Fruit fly (Drosophila melanogaster) whole organism, embryonic: Measurements from ENCODE around the gene Pak.

Experiments
- ATbp ChIP-seq: fragments of 200-800 bp; sonication (Bioruptor generic); optimal IDR thresholded peaks from 2 replicates; lab custom pipeline; 2017; ENCODE audit warnings: missing biosample characterization, mild to moderate bottlenecking, missing genetic modification characterization, missing genetic modification reagents
- B-H1 ChIP-seq: fragments of 200-800 bp; sonication (Bioruptor generic); IDR thresholded peaks from 3 replicates; pipeline ENCODE4 v1.3.6; 2022; ENCODE audit warnings: missing biosample characterization, missing genetic modification characterization
- Bteb2 ChIP-seq: fragments of 200-800 bp; sonication (Bioruptor generic); optimal IDR thresholded peaks from 2 replicates; lab custom pipeline; 2016; ENCODE audit warnings: missing biosample characterization, missing genetic modification characterization
- CG11247 ChIP-seq: fragments of 200-800 bp; sonication (Bioruptor generic); IDR thresholded peaks from 2 replicates; pipeline ENCODE4 v1.3.6; 2022; ENCODE audit warnings: missing biosample characterization, missing genetic modification characterization
- CG11695 ChIP-seq: fragments of 200-800 bp; sonication (Bioruptor generic); IDR thresholded peaks from 3 replicates; pipeline ENCODE4 v1.3.6; 2022; ENCODE audit warnings: missing biosample characterization, missing genetic modification characterization
- CG13287 ChIP-seq: fragments of 200-800 bp; sonication (Bioruptor generic); IDR thresholded peaks from 2 replicates; pipeline ENCODE4 v1.3.6; 2022; ENCODE audit warnings: missing biosample characterization, missing genetic modification characterization; ENCODE audit not compliant: partially characterized antibody
- CG13624 ChIP-seq: fragments of 200-800 bp; sonication (Bioruptor generic); optimal IDR thresholded peaks from 2 replicates; lab custom pipeline; 2016; ENCODE audit warnings: missing biosample characterization, missing genetic modification characterization
- CG13894 ChIP-seq: fragments of 200-800 bp; sonication (Bioruptor generic); optimal IDR thresholded peaks from 3 replicates; lab custom pipeline; 2018; ENCODE audit warnings: missing biosample characterization, mild to moderate bottlenecking, missing genetic modification characterization, moderate library complexity
- CG15479 ChIP-seq: fragments of 200-800 bp; sonication (Bioruptor generic); optimal IDR thresholded peaks from 3 replicates; lab custom pipeline; 2019; ENCODE audit warnings: missing biosample characterization, mild to moderate bottlenecking, missing genetic modification characterization, moderate library complexity
- CG1603 ChIP-seq: fragments of 200-800 bp; sonication (Bioruptor generic); optimal IDR thresholded peaks from 2 replicates; lab custom pipeline; 2019; ENCODE audit warnings: missing biosample characterization, mild to moderate bottlenecking, missing genetic modification characterization, moderate library complexity
- CG16779 ChIP-seq: fragments of 200-800 bp; sonication (Bioruptor generic); IDR thresholded peaks from 2 replicates; pipeline ENCODE4 v1.3.6; 2022; ENCODE audit warnings: missing biosample characterization, missing genetic modification characterization
- CG32532 ChIP-seq: fragments of 200-800 bp; sonication (Bioruptor generic); IDR thresholded peaks from 2 replicates; pipeline ENCODE4 v1.3.6; 2022; ENCODE audit warnings: missing biosample characterization, missing genetic modification characterization
- CG33213 ChIP-seq: fragments of 200-800 bp; sonication (Bioruptor generic); optimal IDR thresholded peaks from 3 replicates; lab custom pipeline; 2016; ENCODE audit warnings: missing biosample characterization, missing genetic modification characterization
- CG4360 ChIP-seq: fragments of 200-800 bp; sonication (Bioruptor generic); IDR thresholded peaks from 2 replicates; pipeline ENCODE4 v1.3.6; 2022; ENCODE audit warnings: missing biosample characterization, missing genetic modification characterization
- CG43689 ChIP-seq: fragments of 200-800 bp; sonication (Bioruptor generic); IDR thresholded peaks from 2 replicates; pipeline ENCODE4 v1.3.6; 2022; ENCODE audit warnings: missing biosample characterization, missing genetic modification characterization
- CG8281 ChIP-seq: fragments of 200-800 bp; sonication (Bioruptor generic); optimal IDR thresholded peaks from 2 replicates; lab custom pipeline; 2018; ENCODE audit warnings: missing biosample characterization, mild to moderate bottlenecking, missing genetic modification characterization, moderate library complexity
- CG9817 ChIP-seq: fragments of 200-800 bp; sonication (Bioruptor generic); optimal IDR thresholded peaks from 2 replicates; lab custom pipeline; 2018; ENCODE audit warnings: missing biosample characterization, mild to moderate bottlenecking, missing genetic modification characterization, moderate library complexity
- CHES-1-like ChIP-seq: fragments of 200-800 bp; sonication (Bioruptor generic); optimal IDR thresholded peaks from 2 replicates; lab custom pipeline; 2016; ENCODE audit warnings: missing biosample characterization, missing genetic modification characterization
- Dip3 ChIP-seq: fragments of 200-800 bp; sonication (Bioruptor generic); optimal IDR thresholded peaks from 3 replicates; lab custom pipeline; 2016; ENCODE audit warnings: missing biosample characterization, missing genetic modification characterization
- Dll ChIP-seq: fragments of 200-800 bp; sonication (Bioruptor generic); IDR thresholded peaks from 4 replicates; pipeline ENCODE4 v1.3.6; 2022; ENCODE audit warnings: missing biosample characterization, missing genetic modification characterization; ENCODE audit not compliant: partially characterized antibody
- Gug ChIP-seq: fragments of 200-800 bp; sonication (Bioruptor generic); IDR thresholded peaks from 4 replicates; pipeline ENCODE4 v1.3.6; 2022; ENCODE audit warnings: missing biosample characterization, missing genetic modification characterization
- HHEX ChIP-seq: fragments of 200-800 bp; sonication (Bioruptor generic); optimal IDR thresholded peaks from 3 replicates; lab custom pipeline; 2017; ENCODE audit warnings: missing biosample characterization, mild to moderate bottlenecking, missing genetic modification characterization, missing genetic modification reagents
- Meics ChIP-seq: fragments of 200-800 bp; sonication (Bioruptor generic); optimal IDR thresholded peaks from 2 replicates; lab custom pipeline; 2017; ENCODE audit warnings: missing biosample characterization, mild to moderate bottlenecking, missing genetic modification characterization
- NFAT ChIP-seq: fragments of 200-800 bp; sonication (Bioruptor generic); IDR thresholded peaks from 2 replicates; pipeline ENCODE4 v1.3.6; 2022; ENCODE audit warnings: missing biosample characterization, missing genetic modification characterization
- Rfx ChIP-seq: fragments of 200-800 bp; sonication (Bioruptor generic); IDR thresholded peaks from 2 replicates; pipeline ENCODE4 v1.3.6; 2022; ENCODE audit warnings: missing biosample characterization, missing genetic modification characterization
- Tbp ChIP-seq: fragments of >200 bp; optimal IDR thresholded peaks from 2 replicates; lab custom pipeline; 2018; ENCODE audit warnings: missing biosample characterization, missing genetic modification characterization
- Xbp1 ChIP-seq: fragments of 200-800 bp; sonication (Bioruptor generic); optimal IDR thresholded peaks from 3 replicates; lab custom pipeline; 2016; ENCODE audit warnings: missing biosample characterization, mild to moderate bottlenecking, missing genetic modification characterization
- Xrp1 ChIP-seq: fragments of 200-800 bp; sonication (Bioruptor generic); IDR thresholded peaks from 2 replicates; pipeline ENCODE4 v1.3.6; 2022; ENCODE audit warnings: missing biosample characterization, missing genetic modification characterization
- ash1 ChIP-seq: fragments of 200-800 bp; sonication (Bioruptor generic); optimal IDR thresholded peaks from 2 replicates; lab custom pipeline; 2018; ENCODE audit warnings: missing biosample characterization, mild to moderate bottlenecking, missing genetic modification characterization
- bcd ChIP-seq: fragments of 200-800 bp; sonication (Bioruptor generic); optimal IDR thresholded peaks from 2 replicates; lab custom pipeline; 2017; ENCODE audit warnings: missing biosample characterization, mild to moderate bottlenecking, missing genetic modification characterization
- bsh ChIP-seq, 2 experiments: fragments of 200-800 bp; sonication (Bioruptor generic); optimal IDR thresholded peaks; 2 replicates each; lab custom pipeline; 2017 to 2018; ENCODE audit warnings: mild to moderate bottlenecking in 2 of 2, missing biosample characterization in 2 of 2, missing genetic modification characterization in 2 of 2, moderate library complexity in 1 of 2
- crc ChIP-seq: fragments of 200-800 bp; sonication (Bioruptor generic); optimal IDR thresholded peaks from 2 replicates; lab custom pipeline; 2016; ENCODE audit warnings: missing biosample characterization, missing genetic modification characterization
- da ChIP-seq: fragments of 200-800 bp; sonication (Bioruptor generic); optimal IDR thresholded peaks from 2 replicates; lab custom pipeline; 2016; ENCODE audit warnings: missing biosample characterization, missing genetic modification characterization
- dm ChIP-seq: fragments of 200-800 bp; sonication (Bioruptor generic); optimal IDR thresholded peaks from 3 replicates; lab custom pipeline; 2016; ENCODE audit warnings: missing biosample characterization, missing genetic modification characterization
- emc ChIP-seq: fragments of 200-800 bp; sonication (Bioruptor generic); optimal IDR thresholded peaks from 2 replicates; lab custom pipeline; 2016; ENCODE audit warnings: missing biosample characterization, missing genetic modification characterization
- fd64A ChIP-seq: fragments of 200-800 bp; sonication (Bioruptor generic); optimal IDR thresholded peaks from 3 replicates; lab custom pipeline; 2018; ENCODE audit warnings: missing biosample characterization, mild to moderate bottlenecking, missing genetic modification characterization
- fru ChIP-seq: fragments of >200 bp; optimal IDR thresholded peaks from 2 replicates; lab custom pipeline; 2017
- h ChIP-seq: fragments of >200 bp; optimal IDR thresholded peaks from 2 replicates; lab custom pipeline; 2017
- kay ChIP-seq: fragments of 200-800 bp; sonication (Bioruptor generic); optimal IDR thresholded peaks from 2 replicates; lab custom pipeline; 2016; ENCODE audit warnings: missing biosample characterization, missing genetic modification characterization
- ken ChIP-seq: fragments of 200-800 bp; sonication (Bioruptor generic); IDR thresholded peaks from 3 replicates; pipeline ENCODE4 v1.3.6; 2022; ENCODE audit warnings: missing biosample characterization, missing genetic modification characterization
- lmd ChIP-seq: fragments of 200-800 bp; sonication (Bioruptor generic); IDR thresholded peaks from 2 replicates; pipeline ENCODE4 v1.3.6; 2022; ENCODE audit warnings: missing biosample characterization, missing genetic modification characterization
- mld ChIP-seq: fragments of 200-800 bp; sonication (Bioruptor generic); IDR thresholded peaks from 3 replicates; pipeline ENCODE4 v1.3.6; 2022; ENCODE audit warnings: missing biosample characterization, missing genetic modification characterization; ENCODE audit not compliant: partially characterized antibody
- nerfin-2 ChIP-seq: fragments of 200-800 bp; sonication (Bioruptor generic); IDR thresholded peaks from 2 replicates; pipeline ENCODE4 v1.3.6; 2022; ENCODE audit warnings: missing biosample characterization, missing genetic modification characterization; ENCODE audit not compliant: partially characterized antibody
- org-1 ChIP-seq: fragments of 200-800 bp; sonication (Bioruptor generic); optimal IDR thresholded peaks from 2 replicates; lab custom pipeline; 2017; ENCODE audit warnings: missing biosample characterization, missing genetic modification characterization
- otp ChIP-seq: fragments of 200-800 bp; sonication (Bioruptor generic); IDR thresholded peaks from 3 replicates; pipeline ENCODE4, ENCODE4 v1.3.6; 2022; ENCODE audit warnings: missing biosample characterization, missing genetic modification characterization
- pan ChIP-seq, 4 experiments: fragments of >200 bp in 3 of 4; fragments of 200-800 bp in 1 of 4; sonication (Bioruptor generic) in 1 of 4; optimal IDR thresholded peaks in 3 of 4; IDR thresholded peaks in 1 of 4; 2 replicates each; pipeline versions ENCODE4 v1.3.6 to Lab custom; 2017 to 2022; ENCODE audit warnings: missing biosample characterization in 2 of 4, missing genetic modification characterization in 2 of 4, mixed read lengths in 1 of 4
- salm ChIP-seq: fragments of 200-800 bp; sonication (Bioruptor generic); optimal IDR thresholded peaks from 2 replicates; lab custom pipeline; 2018; ENCODE audit warnings: missing biosample characterization, mild to moderate bottlenecking, missing genetic modification characterization
- tin ChIP-seq: fragments of 200-800 bp; sonication (Bioruptor generic); optimal IDR thresholded peaks from 3 replicates; lab custom pipeline; 2016; ENCODE audit warnings: missing biosample characterization, missing genetic modification characterization
- trh ChIP-seq: fragments of 200-800 bp; sonication (Bioruptor generic); optimal IDR thresholded peaks from 2 replicates; lab custom pipeline; 2016; ENCODE audit warnings: missing biosample characterization, missing genetic modification characterization
- wor ChIP-seq: fragments of 200-800 bp; sonication (Bioruptor generic); IDR thresholded peaks from 2 replicates; pipeline ENCODE4 v1.3.6; 2022; ENCODE audit warnings: missing biosample characterization, missing genetic modification characterization
- yki ChIP-seq: fragments of >200 bp; optimal IDR thresholded peaks from 3 replicates; lab custom pipeline; 2018
- z ChIP-seq: fragments of 200-800 bp; sonication (Bioruptor generic); IDR thresholded peaks from 3 replicates; pipeline ENCODE4 v1.3.6; 2022; ENCODE audit warnings: missing biosample characterization, missing genetic modification characterization

Pak gene

dm6 chr3R:6368100-6368499 is 17.4 kb downstream of the Pak start, which contains the start of gene CG42724 (continued):
- TF ChIP-seq CG15479 (GFP tag; lab: Kevin White, UChicago) (peak; percentile 37), HHEX (no peak), Dip3 (GFP tag; lab: Kevin White, UChicago) (peak; percentile 72), CG9817 (tag; lab: Kevin White, UChicago) (peak; percentile 62), CG11247 (GFP tag; lab: Robert Waterston, UW) (peak; percentile 60; the same call in 1 of the 2 replicates), kay (GFP tag; lab: Kevin White, UChicago) (peak; percentile 12), ken (peak; percentile 63; the same call in 2 of the 3 replicates), fru (lab: Kevin White, UChicago) (peak; percentile 60), CG8281 (tag; lab: Kevin White, UChicago) (no peak), wor (GFP tag; lab: Robert Waterston, UW) (peak; percentile 15; the same call in 1 of the 2 replicates), Tbp (no peak), otp (GFP tag; lab: Robert Waterston, UW) (peak; percentile 49; the same call in 1 of the 3 replicates), da (GFP tag; lab: Kevin White, UChicago) (peak; percentile 34), ash1 (GFP tag; lab: Kevin White, UChicago) (no peak), Dll (GFP tag; lab: Robert Waterston, UW) (no peak; the same call in 2 of the 4 replicates), CG1603 (tag; lab: Kevin White, UChicago) (peak; percentile 91), Rfx (GFP tag; lab: Robert Waterston, UW) (peak; percentile 80), lmd (GFP tag; lab: Robert Waterston, UW) (peak; percentile 55), CG11695 (no peak), Bteb2 (GFP tag; lab: Kevin White, UChicago) (peak; percentile 68), z (no peak), CHES-1-like (GFP tag; lab: Kevin White, UChicago) (peak; percentile 88), Xbp1 (GFP tag; lab: Kevin White, UChicago) (peak; percentile 67), bcd (GFP tag; lab: Kevin White, UChicago) (peak; percentile 9), CG4360 (GFP tag; lab: Robert Waterston, UW) (no peak), CG43689 (no peak), CG32532 (GFP tag; lab: Robert Waterston, UW) (peak; percentile 68), org-1 (peak; percentile 43), CG13624 (GFP tag; lab: Kevin White, UChicago) (peak; percentile 83), CG13287 (GFP tag; lab: Robert Waterston, UW) (peak; percentile 8; the same call in 1 of the 2 replicates), crc (GFP tag; lab: Kevin White, UChicago) (peak; percentile 46), Gug (GFP tag; lab: Robert Waterston, UW) (peak; percentile 60; the same call in 2 of the 4 replicates), trh (GFP tag; lab: Kevin White, UChicago) (peak; percentile 26), mld (GFP tag; lab: Robert Waterston, UW) (no peak), salm (tag; lab: Kevin White, UChicago) (no peak), CG33213 (peak; percentile 59), fd64A (GFP tag; lab: Kevin White, UChicago) (no peak), B-H1 (peak; percentile 15; the same call in 1 of the 3 replicates), NFAT (GFP tag; lab: Robert Waterston, UW) (peak; percentile 57; the same call in 1 of the 2 replicates), Xrp1 (peak; percentile 64), pan (optimal IDR thresholded peaks at IDR 0.05; lab: Kevin White, UChicago) (no peak), pan (GFP tag; optimal IDR thresholded peaks at IDR 0.05 in 1 of 2, IDR thresholded peaks at IDR 0.05 in 1 of 2) (peak in 1 of 2 experiments; percentile 55), nerfin-2 (GFP tag; lab: Robert Waterston, UW) (no peak), CG13894 (tag; lab: Kevin White, UChicago) (no peak), ATbp (GFP tag; lab: Kevin White, UChicago) (no peak), CG16779 (GFP tag; lab: Robert Waterston, UW) (no peak), Meics (GFP tag; lab: Kevin White, UChicago) (peak; percentile 100), yki (lab: Kevin White, UChicago) (no peak), dm (GFP tag; lab: Kevin White, UChicago) (peak; percentile 69), bsh (GFP tag; optimal IDR thresholded peaks at IDR 0.05; lab: Kevin White, UChicago) (no peak), h (lab: Kevin White, UChicago) (no peak), tin (GFP tag; lab: Kevin White, UChicago) (peak; percentile 42), emc (GFP tag; lab: Kevin White, UChicago) (peak; percentile 25)
